Worm (Caenorhabditis elegans): ENCODE data around the gene magi-1.

magi-1 gene

ce11 chrIV:11703685-11704296 lies 11.0 kb upstream of the magi-1 start, which contains the start of the genes T22B3.3 and alg-3:
Gene T22B3.3 (minus strand): TSS chrIV:11703785.
Gene alg-3 (plus strand): TSS chrIV:11704246.
- TF ChIP-seq bed-3 (GFP tag; optimal IDR thresholded peaks at IDR 0.05): no peak
- TF ChIP-seq ceh-43 (GFP tag; optimal IDR thresholded peaks at IDR 0.05): no peak
- TF ChIP-seq tbx-8 (GFP tag; optimal IDR thresholded peaks at IDR 0.05): no peak
- TF ChIP-seq pha-4 (tag; optimal IDR thresholded peaks at IDR 0.05): no peak

- TF ChIP-seq hlh-1 (tag; optimal IDR thresholded peaks at IDR 0.05): peak; percentile 16
- no peak for TF ChIP-seq sptf-1 (tag; optimal IDR thresholded peaks at IDR 0.05)
- peak; percentile 31 for TF ChIP-seq pha-4 (tag; optimal IDR thresholded peaks at IDR 0.05)
- TF ChIP-seq unc-62 (GFP tag; optimal IDR thresholded peaks at IDR 0.05): peak; percentile 92
- no peak for TF ChIP-seq nhr-2 (tag; optimal IDR thresholded peaks at IDR 0.05)
- peak; percentile 75 for TF ChIP-seq unc-120 (tag; optimal IDR thresholded peaks at IDR 0.05; ENCODE audit: poor library complexity, severe bottlenecking)
These were observed 4.5 kb upstream of the magi-1 start for ce11 chrIV:11710331-11710730.

- peak; percentile 42 for TF ChIP-seq hlh-1 (tag; optimal IDR thresholded peaks at IDR 0.05)
- no peak for TF ChIP-seq bed-3 (GFP tag; optimal IDR thresholded peaks at IDR 0.05)
- no peak for TF ChIP-seq lin-13 (tag; optimal IDR thresholded peaks at IDR 0.05)
- TF ChIP-seq M03D4.4 (tag; optimal IDR thresholded peaks at IDR 0.05): no peak
These were observed 1.6 kb upstream of the magi-1 start for ce11 chrIV:11713289-11713688.

- TF ChIP-seq hlh-1 (tag; optimal IDR thresholded peaks at IDR 0.05) (peak; percentile 14), snpc-4 (tag; optimal IDR thresholded peaks at IDR 0.05) (no peak)
These were observed 1.6 kb downstream of the magi-1 start for ce11 chrIV:11716414-11716813.

ce11 chrIV:11717094-11717876 lies 2.4 kb downstream of the magi-1 start:
- TF ChIP-seq nhr-28 (tag; optimal IDR thresholded peaks at IDR 0.05): no peak
- TF ChIP-seq mab-5 (tag; optimal IDR thresholded peaks at IDR 0.05): no peak
- no peak for TF ChIP-seq drap-1 (GFP tag; optimal IDR thresholded peaks at IDR 0.05)
- TF ChIP-seq ceh-83 (GFP tag; optimal IDR thresholded peaks at IDR 0.05): no peak
- no peak for TF ChIP-seq ceh-43 (GFP tag; optimal IDR thresholded peaks at IDR 0.05)
- no peak for TF ChIP-seq pha-4 (tag; optimal IDR thresholded peaks at IDR 0.05)
- no peak for TF ChIP-seq unc-62 (GFP tag; optimal IDR thresholded peaks at IDR 0.05)
- TF ChIP-seq mls-2 (tag; optimal IDR thresholded peaks at IDR 0.05): peak; percentile 30
- no peak for TF ChIP-seq mep-1 (tag; optimal IDR thresholded peaks at IDR 0.05)
- TF ChIP-seq unc-120 (tag; optimal IDR thresholded peaks at IDR 0.05; ENCODE audit: poor library complexity, severe bottlenecking): no peak
- TF ChIP-seq blmp-1 (tag; optimal IDR thresholded peaks at IDR 0.05): no peak
- TF ChIP-seq nhr-2 (tag; optimal IDR thresholded peaks at IDR 0.05): peak; percentile 99
- no peak for TF ChIP-seq hlh-1 (tag; optimal IDR thresholded peaks at IDR 0.05)
- no peak for TF ChIP-seq lsy-2 (tag; optimal IDR thresholded peaks at IDR 0.05)
- no peak for TF ChIP-seq tbx-8 (GFP tag; optimal IDR thresholded peaks at IDR 0.05)
- no peak for TF ChIP-seq elt-3 (tag; optimal IDR thresholded peaks at IDR 0.05)
- TF ChIP-seq M03D4.4 (tag; optimal IDR thresholded peaks at IDR 0.05): no peak
- no peak for TF ChIP-seq unc-39 (tag; optimal IDR thresholded peaks at IDR 0.05)
- TF ChIP-seq nhr-237 (tag; optimal IDR thresholded peaks at IDR 0.05): no peak
- TF ChIP-seq ceh-39 (tag; optimal IDR thresholded peaks at IDR 0.05): peak; percentile 1
- TF ChIP-seq lin-13 (tag; optimal IDR thresholded peaks at IDR 0.05): no peak
- no peak for TF ChIP-seq flh-1 (GFP tag; optimal IDR thresholded peaks at IDR 0.05)
- TF ChIP-seq ztf-11 (tag; optimal IDR thresholded peaks at IDR 0.05): no peak
- TF ChIP-seq cnd-1 (tag; optimal IDR thresholded peaks at IDR 0.05): peak; percentile 34
- TF ChIP-seq ces-1 (GFP tag; optimal IDR thresholded peaks at IDR 0.05): peak; percentile 98
- TF ChIP-seq zip-8 (tag; optimal IDR thresholded peaks at IDR 0.05): peak; percentile 69
- no peak for TF ChIP-seq nhr-76 (tag; optimal IDR thresholded peaks at IDR 0.05)
- no peak for TF ChIP-seq nhr-12 (tag; optimal IDR thresholded peaks at IDR 0.05)
- TF ChIP-seq lin-32 (GFP tag; optimal IDR thresholded peaks at IDR 0.05): no peak
- TF ChIP-seq bed-3 (GFP tag; optimal IDR thresholded peaks at IDR 0.05): no peak
- TF ChIP-seq ham-2 (GFP tag; optimal IDR thresholded peaks at IDR 0.05): no peak
- no peak for TF ChIP-seq sptf-1 (tag; optimal IDR thresholded peaks at IDR 0.05)
- TF ChIP-seq elt-1 (tag; optimal IDR thresholded peaks at IDR 0.05; ENCODE audit: borderline replicate concordance, insufficient read depth): no peak
- TF ChIP-seq sem-2 (GFP tag; optimal IDR thresholded peaks at IDR 0.05): no peak
- TF ChIP-seq snpc-4 (tag; optimal IDR thresholded peaks at IDR 0.05): no peak

All from whole organism, mixed stage, embryonic.